Worm (Caenorhabditis elegans) whole organism, late embryonic: Measurements from ENCODE around the gene nhr-122.

Experiments used
- ama-1 ChIP-seq: fragments of 150-350 bp; optimal IDR thresholded peaks from 2 replicates; lab custom pipeline; 2014
- ceh-2 ChIP-seq: sonication (generic microtip); optimal IDR thresholded peaks from 2 replicates; lab custom pipeline; 2016; ENCODE audit warnings: missing genotype, missing genetic modification characterization, missing compliant biosample characterization
- ceh-31 ChIP-seq: sonication (generic microtip); optimal IDR thresholded peaks from 2 replicates; lab custom pipeline; 2016; ENCODE audit warnings: missing genetic modification characterization, missing compliant biosample characterization
- hlh-6 ChIP-seq: sonication (generic microtip); optimal IDR thresholded peaks from 2 replicates; lab custom pipeline; 2016; ENCODE audit warnings: missing genotype, missing genetic modification characterization, missing compliant biosample characterization
- npax-4 ChIP-seq: sonication (generic microtip); optimal IDR thresholded peaks from 2 replicates; lab custom pipeline; 2016; ENCODE audit warnings: missing genetic modification characterization, missing compliant biosample characterization
- pha-4 ChIP-seq: fragments of 150-350 bp; optimal IDR thresholded peaks from 2 replicates; lab custom pipeline; 2018; ENCODE audit warnings: missing biosample characterization, missing genetic modification reagents, missing genetic modification characterization
- rnt-1 ChIP-seq: sonication (generic microtip); optimal IDR thresholded peaks from 2 replicates; lab custom pipeline; 2016; ENCODE audit warnings: missing genetic modification characterization, missing compliant biosample characterization
- tbx-2 ChIP-seq: sonication (generic microtip); optimal IDR thresholded peaks from 2 replicates; lab custom pipeline; 2016; ENCODE audit warnings: missing genetic modification characterization, missing compliant biosample characterization
- tbx-7 ChIP-seq: sonication (generic microtip); optimal IDR thresholded peaks from 2 replicates; lab custom pipeline; 2016; ENCODE audit warnings: missing genotype, missing genetic modification characterization, missing compliant biosample characterization
- unc-42 ChIP-seq: sonication (generic microtip); optimal IDR thresholded peaks from 2 replicates; lab custom pipeline; 2016; ENCODE audit warnings: missing genotype, missing genetic modification characterization, missing compliant biosample characterization
- unc-86 ChIP-seq: sonication (generic microtip); optimal IDR thresholded peaks from 2 replicates; lab custom pipeline; 2016; ENCODE audit warnings: missing genetic modification characterization, missing compliant biosample characterization
- zip-5 ChIP-seq: sonication (generic microtip); optimal IDR thresholded peaks from 2 replicates; lab custom pipeline; 2016; ENCODE audit warnings: missing genetic modification characterization, missing compliant biosample characterization

- TF ChIP-seq zip-5 (tag; lab: Kevin White, UChicago): no peak
- no peak for TF ChIP-seq ceh-31 (tag; lab: Kevin White, UChicago)
- TF ChIP-seq tbx-2 (tag; lab: Kevin White, UChicago): no peak
- no peak for TF ChIP-seq pha-4 (tag; lab: Kevin White, UChicago)
- no peak for TF ChIP-seq unc-42 (tag; lab: Kevin White, UChicago)
- TF ChIP-seq unc-86 (tag; lab: Kevin White, UChicago): no peak
- no peak for TF ChIP-seq ceh-2
- TF ChIP-seq rnt-1 (tag; lab: Kevin White, UChicago): no peak
- TF ChIP-seq hlh-6 (tag; lab: Kevin White, UChicago): no peak
- no peak for TF ChIP-seq npax-4 (tag; lab: Kevin White, UChicago)
- TF ChIP-seq ama-1 (lab: Kevin White, UChicago): no peak
- no peak for TF ChIP-seq tbx-7
These were observed 12.3 kb upstream of the nhr-122 start, which contains the start of gene set-23 for ce11 chrIV:1601357-1601756.
